Fruit fly (Drosophila melanogaster) whole organism, embryonic: Measurements from ENCODE around the gene CG32985.

Experiments
- Ada2b ChIP-seq: fragments of 200-800 bp; sonication (Bioruptor generic); IDR thresholded peaks from 2 replicates; pipeline ENCODE4 v1.3.6; 2022; ENCODE audit warnings: missing biosample characterization, missing genetic modification characterization
- B-H1 ChIP-seq: fragments of 200-800 bp; sonication (Bioruptor generic); IDR thresholded peaks from 3 replicates; pipeline ENCODE4 v1.3.6; 2022; ENCODE audit warnings: missing biosample characterization, missing genetic modification characterization
- Bdp1 ChIP-seq: fragments of 200-800 bp; sonication (Bioruptor generic); optimal IDR thresholded peaks from 3 replicates; lab custom pipeline; 2016; ENCODE audit warnings: missing biosample characterization, missing genetic modification characterization
- Blimp-1 ChIP-seq: fragments of 200-800 bp; sonication (Bioruptor generic); optimal IDR thresholded peaks from 3 replicates; lab custom pipeline; 2018; ENCODE audit warnings: missing biosample characterization, missing genetic modification characterization, mild to moderate bottlenecking, moderate library complexity, missing genetic modification reagents
- CG10431 ChIP-seq: fragments of 200-800 bp; sonication (Bioruptor generic); optimal IDR thresholded peaks from 3 replicates; lab custom pipeline; 2018; ENCODE audit warnings: missing biosample characterization, mild to moderate bottlenecking, missing genetic modification characterization
- CG11247 ChIP-seq: fragments of 200-800 bp; sonication (Bioruptor generic); IDR thresholded peaks from 2 replicates; pipeline ENCODE4 v1.3.6; 2022; ENCODE audit warnings: missing biosample characterization, missing genetic modification characterization
- CG12236 ChIP-seq: fragments of 200-800 bp; sonication (Bioruptor generic); optimal IDR thresholded peaks from 2 replicates; lab custom pipeline; 2016; ENCODE audit warnings: missing biosample characterization, missing genetic modification characterization
- CG14014 ChIP-seq: fragments of 200-800 bp; sonication (Bioruptor generic); IDR thresholded peaks from 2 replicates; pipeline ENCODE4 v1.3.6; 2022; ENCODE audit warnings: missing biosample characterization, missing genetic modification characterization
- CG15011 ChIP-seq: fragments of 200-800 bp; sonication (Bioruptor generic); optimal IDR thresholded peaks from 3 replicates; lab custom pipeline; 2018; ENCODE audit warnings: missing biosample characterization, mild to moderate bottlenecking, missing genetic modification characterization
- CG15269 ChIP-seq: fragments of 200-800 bp; sonication (Bioruptor generic); optimal IDR thresholded peaks from 2 replicates; lab custom pipeline; 2018; ENCODE audit warnings: missing biosample characterization, mild to moderate bottlenecking, missing genetic modification characterization, moderate library complexity
- CG15479 ChIP-seq: fragments of 200-800 bp; sonication (Bioruptor generic); optimal IDR thresholded peaks from 3 replicates; lab custom pipeline; 2019; ENCODE audit warnings: missing biosample characterization, mild to moderate bottlenecking, missing genetic modification characterization, moderate library complexity
- CG18011 ChIP-seq: fragments of 200-800 bp; sonication (Bioruptor generic); optimal IDR thresholded peaks from 2 replicates; lab custom pipeline; 2017; ENCODE audit warnings: missing biosample characterization, missing genetic modification characterization, mild to moderate bottlenecking, moderate library complexity, missing genotype
- CG18262 ChIP-seq: fragments of 200-800 bp; optimal IDR thresholded peaks from 3 replicates; lab custom pipeline; 2019; ENCODE audit warnings: missing biosample characterization, mild to moderate bottlenecking, missing genetic modification characterization, moderate library complexity
- CG2129 ChIP-seq: fragments of 200-800 bp; sonication (Bioruptor generic); IDR thresholded peaks from 2 replicates; pipeline ENCODE4 v1.3.6; 2022; ENCODE audit warnings: missing biosample characterization, missing genetic modification characterization; ENCODE audit not compliant: partially characterized antibody
- CG4424 ChIP-seq: fragments of 200-800 bp; sonication (Bioruptor generic); optimal IDR thresholded peaks from 3 replicates; lab custom pipeline; 2016; ENCODE audit warnings: missing biosample characterization, missing genetic modification characterization
- CG4730 ChIP-seq: fragments of 200-800 bp; sonication (Bioruptor generic); IDR thresholded peaks from 2 replicates; pipeline ENCODE4 v1.3.6; 2022; ENCODE audit warnings: missing biosample characterization, missing genetic modification characterization
- CG4820 ChIP-seq: fragments of 200-800 bp; sonication (Bioruptor generic); optimal IDR thresholded peaks from 3 replicates; lab custom pipeline; 2016; ENCODE audit warnings: missing biosample characterization, missing genetic modification characterization
- CG6175 ChIP-seq: fragments of 200-800 bp; sonication (Bioruptor generic); IDR thresholded peaks from 3 replicates; pipeline ENCODE4 v1.3.6; 2022; ENCODE audit warnings: missing biosample characterization, missing genetic modification characterization
- CG6654 ChIP-seq: fragments of 200-800 bp; sonication (Bioruptor generic); optimal IDR thresholded peaks from 2 replicates; lab custom pipeline; 2017; ENCODE audit warnings: missing biosample characterization, mild to moderate bottlenecking, missing genetic modification characterization
- CG6689 ChIP-seq: fragments of 200-800 bp; sonication (Bioruptor generic); IDR thresholded peaks from 2 replicates; pipeline ENCODE4 v1.3.6; 2022; ENCODE audit warnings: missing biosample characterization, missing genetic modification characterization
- CG7271 ChIP-seq: fragments of 200-800 bp; sonication (Bioruptor generic); optimal IDR thresholded peaks from 2 replicates; lab custom pipeline; 2018; ENCODE audit warnings: missing biosample characterization, mild to moderate bottlenecking, missing genetic modification characterization, moderate library complexity
- CG7786 ChIP-seq: fragments of 200-800 bp; sonication (Bioruptor generic); optimal IDR thresholded peaks from 2 replicates; lab custom pipeline; 2016; ENCODE audit warnings: missing biosample characterization, missing genetic modification characterization
- CG7963 ChIP-seq: fragments of 200-800 bp; sonication (Bioruptor generic); IDR thresholded peaks from 3 replicates; pipeline ENCODE4 v1.3.6; 2022; ENCODE audit warnings: missing biosample characterization, missing genetic modification characterization; ENCODE audit not compliant: partially characterized antibody
- CG9215 ChIP-seq: fragments of 200-800 bp; sonication (Bioruptor generic); IDR thresholded peaks from 2 replicates; pipeline ENCODE4 v1.3.6; 2022; ENCODE audit warnings: missing biosample characterization, missing genetic modification characterization
- Dip3 ChIP-seq: fragments of 200-800 bp; sonication (Bioruptor generic); optimal IDR thresholded peaks from 3 replicates; lab custom pipeline; 2016; ENCODE audit warnings: missing biosample characterization, missing genetic modification characterization
- ERR ChIP-seq: fragments of 200-800 bp; sonication (Bioruptor generic); optimal IDR thresholded peaks from 2 replicates; lab custom pipeline; 2016; ENCODE audit warnings: missing biosample characterization, missing genetic modification characterization
- GATAe ChIP-seq: fragments of 200-800 bp; sonication (Bioruptor generic); conservative IDR thresholded peaks from 2 replicates; pipeline ENCODE4 v1.3.6; 2022; ENCODE audit warnings: missing biosample characterization, missing genetic modification characterization
- Lpt ChIP-seq: fragments of >200 bp; optimal IDR thresholded peaks from 2 replicates; lab custom pipeline; 2018; ENCODE audit warnings: missing biosample characterization, missing genetic modification characterization
- MESR4 ChIP-seq: fragments of 200-800 bp; sonication (Bioruptor generic); optimal IDR thresholded peaks from 2 replicates; lab custom pipeline; 2018; ENCODE audit warnings: missing biosample characterization, mild to moderate bottlenecking, missing genetic modification characterization, moderate library complexity
- NC2β ChIP-seq: fragments of 200-800 bp; sonication (Bioruptor generic); optimal IDR thresholded peaks from 2 replicates; lab custom pipeline; 2016; ENCODE audit warnings: missing biosample characterization, missing genetic modification characterization
- Sry-δ ChIP-seq: fragments of 200-800 bp; sonication (Bioruptor generic); optimal IDR thresholded peaks from 2 replicates; lab custom pipeline; 2016; ENCODE audit warnings: missing biosample characterization, missing genetic modification characterization
- TFAM ChIP-seq: fragments of 200-800 bp; sonication (Bioruptor generic); optimal IDR thresholded peaks from 2 replicates; lab custom pipeline; 2017; ENCODE audit warnings: missing biosample characterization, missing genetic modification characterization, inconsistent platforms
- Vsx1 ChIP-seq: fragments of 200-800 bp; sonication (Bioruptor generic); optimal IDR thresholded peaks from 2 replicates; lab custom pipeline; 2017; ENCODE audit warnings: missing biosample characterization, mild to moderate bottlenecking, missing genetic modification characterization, missing genetic modification reagents
- ac ChIP-seq: fragments of 200-800 bp; sonication (Bioruptor generic); optimal IDR thresholded peaks from 3 replicates; lab custom pipeline; 2017; ENCODE audit warnings: missing biosample characterization, mild to moderate bottlenecking, missing genetic modification characterization
- br ChIP-seq: fragments of >200 bp; optimal IDR thresholded peaks from 2 replicates; lab custom pipeline; 2017
- crp ChIP-seq, 2 experiments: fragments of 200-800 bp; sonication (Bioruptor generic); optimal IDR thresholded peaks; 2 replicates in 1 of 2; 3 replicates in 1 of 2; lab custom pipeline; 2017; ENCODE audit warnings: missing biosample characterization in 2 of 2, missing genetic modification characterization in 2 of 2, mild to moderate bottlenecking in 1 of 2, moderate library complexity in 1 of 2
- fd102C ChIP-seq: fragments of 200-800 bp; sonication (Bioruptor generic); optimal IDR thresholded peaks from 2 replicates; lab custom pipeline; 2018; ENCODE audit warnings: missing biosample characterization, mild to moderate bottlenecking, missing genetic modification characterization, moderate library complexity
- gce ChIP-seq: fragments of 200-800 bp; sonication (Bioruptor generic); IDR thresholded peaks from 3 replicates; pipeline ENCODE4 v1.3.6; 2022; ENCODE audit warnings: missing biosample characterization, missing genetic modification characterization
- gcm2 ChIP-seq: fragments of 200-800 bp; sonication (Bioruptor generic); optimal IDR thresholded peaks from 2 replicates; lab custom pipeline; 2016; ENCODE audit warnings: missing biosample characterization, missing genetic modification characterization
- hkb ChIP-seq, 2 experiments: fragments of 200-800 bp in 1 of 2; fragments of >200 bp in 1 of 2; sonication (Bioruptor generic) in 1 of 2; IDR thresholded peaks in 1 of 2; optimal IDR thresholded peaks in 1 of 2; 2 replicates each; pipeline versions ENCODE4 v1.3.6 to Lab custom; 2017 to 2022; ENCODE audit warnings: missing biosample characterization in 1 of 2, missing genetic modification characterization in 1 of 2
- lab ChIP-seq: fragments of 200-800 bp; sonication (Bioruptor generic); optimal IDR thresholded peaks from 3 replicates; lab custom pipeline; 2017; ENCODE audit warnings: missing biosample characterization, missing genetic modification characterization, mild to moderate bottlenecking, moderate library complexity, missing genetic modification reagents
- mirr ChIP-seq: fragments of 200-800 bp; sonication (Bioruptor generic); optimal IDR thresholded peaks from 3 replicates; lab custom pipeline; 2018; ENCODE audit warnings: missing biosample characterization, mild to moderate bottlenecking, missing genetic modification characterization
- mld ChIP-seq: fragments of 200-800 bp; sonication (Bioruptor generic); IDR thresholded peaks from 3 replicates; pipeline ENCODE4 v1.3.6; 2022; ENCODE audit warnings: missing biosample characterization, missing genetic modification characterization; ENCODE audit not compliant: partially characterized antibody
- peb ChIP-seq: fragments of 200-800 bp; sonication (Bioruptor generic); IDR thresholded peaks from 2 replicates; pipeline ENCODE4 v1.3.6; 2022; ENCODE audit warnings: missing biosample characterization, missing genetic modification characterization
- slbo ChIP-seq: fragments of 200-800 bp; sonication (Bioruptor generic); IDR thresholded peaks from 2 replicates; pipeline ENCODE4 v1.3.6; 2022; ENCODE audit warnings: missing biosample characterization, missing genetic modification characterization
- sqz ChIP-seq: fragments of 200-800 bp; sonication (Bioruptor generic); optimal IDR thresholded peaks from 3 replicates; lab custom pipeline; 2018; ENCODE audit warnings: missing biosample characterization, mild to moderate bottlenecking, missing genetic modification characterization
- ssp ChIP-seq: fragments of 200-800 bp; sonication (Bioruptor generic); IDR thresholded peaks from 2 replicates; pipeline ENCODE4 v1.3.6; 2022; ENCODE audit warnings: missing biosample characterization, missing genetic modification characterization
- stc ChIP-seq: fragments of 200-800 bp; sonication (Bioruptor generic); IDR thresholded peaks from 2 replicates; pipeline ENCODE4 v1.3.6; 2022; ENCODE audit warnings: missing biosample characterization, missing genetic modification characterization
- unc-4 ChIP-seq: fragments of 200-800 bp; sonication (Bioruptor generic); IDR thresholded peaks from 2 replicates; pipeline ENCODE4 v1.3.6; 2022; ENCODE audit warnings: missing biosample characterization, missing genetic modification characterization; ENCODE audit not compliant: partially characterized antibody
- zen ChIP-seq: fragments of 200-800 bp; sonication (Bioruptor generic); optimal IDR thresholded peaks from 3 replicates; lab custom pipeline; 2018; ENCODE audit warnings: missing biosample characterization, mild to moderate bottlenecking, missing genetic modification characterization, moderate library complexity

CG32985 gene

dm6 chr2L:8997285-8997684 is 35.0 kb downstream of the CG32985 start, which contains the start of the genes alien and CG18661 (continued):
- TF ChIP-seq hkb (optimal IDR thresholded peaks at IDR 0.05; lab: Kevin White, UChicago) (peak; percentile 53), hkb (GFP tag; IDR thresholded peaks at IDR 0.05; lab: Robert Waterston, UW) (peak; percentile 88), CG6689 (peak; percentile 76), Blimp-1 (GFP tag; lab: Kevin White, UChicago) (peak; percentile 48), CG11247 (peak; percentile 86), br (no peak), CG4730 (GFP tag; lab: Robert Waterston, UW) (peak; percentile 83), mirr (GFP tag; lab: Kevin White, UChicago) (peak; percentile 23), CG10431 (GFP tag; lab: Kevin White, UChicago) (no peak), unc-4 (GFP tag; lab: Robert Waterston, UW) (peak; percentile 57), ssp (peak; percentile 81), CG18011 (GFP tag; lab: Kevin White, UChicago) (peak; percentile 61), CG2129 (peak; percentile 45; the same call in 1 of the 2 replicates), lab (peak; percentile 72), CG15269 (tag; lab: Kevin White, UChicago) (peak; percentile 50), B-H1 (GFP tag; lab: Robert Waterston, UW) (peak; percentile 84), Vsx1 (no peak), gcm2 (GFP tag; lab: Kevin White, UChicago) (peak; percentile 86), gce (GFP tag; lab: Robert Waterston, UW) (peak; percentile 58; the same call in 2 of the 3 replicates), TFAM (no peak), CG7786 (GFP tag; lab: Kevin White, UChicago) (peak; percentile 86), MESR4 (peak; percentile 21), CG15479 (GFP tag; lab: Kevin White, UChicago) (no peak), stc (peak; percentile 60), ERR (GFP tag; lab: Kevin White, UChicago) (peak; percentile 62), NC2β (peak; percentile 70), fd102C (GFP tag; lab: Kevin White, UChicago) (peak; percentile 48), slbo (GFP tag; lab: Robert Waterston, UW) (peak; percentile 98), CG7963 (GFP tag; lab: Robert Waterston, UW) (no peak), zen (tag; lab: Kevin White, UChicago) (peak; percentile 66), CG4424 (peak; percentile 75), CG15011 (GFP tag; lab: Kevin White, UChicago) (peak; percentile 9), CG14014 (GFP tag; lab: Robert Waterston, UW) (peak; percentile 88), CG6175 (GFP tag; lab: Robert Waterston, UW) (peak; percentile 80; the same call in 2 of the 3 replicates), CG18262 (tag; lab: Kevin White, UChicago) (no peak), ac (GFP tag; lab: Kevin White, UChicago) (no peak), Lpt (GFP tag; lab: Kevin White, UChicago) (no peak), mld (GFP tag; lab: Robert Waterston, UW) (no peak), Dip3 (GFP tag; lab: Kevin White, UChicago) (peak; percentile 95), CG4820 (GFP tag; lab: Kevin White, UChicago) (peak; percentile 58), Sry-δ (GFP tag; lab: Kevin White, UChicago) (peak; percentile 88), Ada2b (GFP tag; lab: Robert Waterston, UW) (peak; percentile 96), GATAe (GFP tag; lab: Robert Waterston, UW) (peak; percentile 55; the same call in 1 of the 2 replicates), CG7271 (tag; lab: Kevin White, UChicago) (no peak), CG6654 (no peak), Bdp1 (GFP tag; lab: Kevin White, UChicago) (peak; percentile 25), CG12236 (peak; percentile 60), crp (GFP tag; optimal IDR thresholded peaks at IDR 0.05; lab: Kevin White, UChicago) (peak; percentile 83 to 95), sqz (GFP tag; lab: Kevin White, UChicago) (peak; percentile 57), CG9215 (GFP tag; lab: Robert Waterston, UW) (peak; percentile 90), peb (GFP tag; lab: Robert Waterston, UW) (peak; percentile 85)
